Worm (Caenorhabditis elegans): ENCODE results near the gene cdr-3.
"Not testable (repeated sequence)": the region's sequence is repeated elsewhere in the genome, so short reads cannot be mapped to it uniquely, and the experiment has no call there.

cdr-3 gene

DNA sequence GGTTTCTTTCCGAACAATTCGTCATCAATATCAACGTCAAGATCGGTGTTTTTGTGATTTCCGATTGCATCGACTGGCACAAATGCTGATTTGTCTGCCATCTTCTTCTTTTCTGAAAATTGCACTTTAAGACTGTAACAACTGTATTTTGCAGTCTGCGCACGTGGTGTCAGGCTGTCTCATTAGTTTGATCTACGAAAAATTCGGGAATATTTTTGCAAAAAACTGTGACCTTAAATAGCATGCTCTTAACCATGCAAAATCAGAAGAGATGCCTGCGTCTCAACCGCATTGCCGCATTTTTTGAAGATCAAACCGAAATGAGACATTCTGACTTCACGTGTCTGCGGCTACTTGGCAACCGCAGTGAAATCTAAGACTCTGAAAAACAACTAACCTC lies 15.8 kb downstream of the cdr-3 start, which contains the start of gene K01D12.7:
Gene K01D12.7, minus strand, starts transcription at position 101 of the 400 bp plus-strand sequence.
- TF ChIP-seq tab-1 (GFP tag; IDR thresholded peaks at IDR 0.05) = no peak
- TF ChIP-seq ztf-23 (GFP tag; IDR thresholded peaks at IDR 0.05) = no peak
- no peak for TF ChIP-seq cog-1 (tag; optimal IDR thresholded peaks at IDR 0.05)
- TF ChIP-seq ref-1 (GFP tag; conservative IDR thresholded peaks at IDR 0.05) = no peak
- TF ChIP-seq med-1 (GFP tag; optimal IDR thresholded peaks at IDR 0.05; ENCODE audit: insufficient read depth) = no peak
- no peak for TF ChIP-seq ztf-29 (GFP tag; IDR thresholded peaks at IDR 0.05)
- no peak for TF ChIP-seq T22C8.4 (GFP tag; IDR thresholded peaks at IDR 0.05)
- TF ChIP-seq klf-2 (GFP tag; conservative IDR thresholded peaks at IDR 0.05) = no peak
- TF ChIP-seq flt-1 (GFP tag; IDR thresholded peaks at IDR 0.05) = no peak

ce11 chrV:12400677-12401236 lies 16.4 kb downstream of the cdr-3 start, which contains the start of the genes K01D12.20 and miga-1:
Gene K01D12.20, minus strand, starts transcription at chrV:12400814.
Gene miga-1, minus strand, starts transcription at chrV:12400859.
- TF ChIP-seq ztf-29 (GFP tag; IDR thresholded peaks at IDR 0.05) = no peak
- TF ChIP-seq cog-1 (tag; optimal IDR thresholded peaks at IDR 0.05) = no peak
- TF ChIP-seq flt-1 (GFP tag; IDR thresholded peaks at IDR 0.05) = no peak
- no peak for TF ChIP-seq ref-1 (GFP tag; conservative IDR thresholded peaks at IDR 0.05)

- TF ChIP-seq ztf-29 (GFP tag; IDR thresholded peaks at IDR 0.05) = no peak
- no peak for TF ChIP-seq cog-1 (tag; optimal IDR thresholded peaks at IDR 0.05)
- no peak for TF ChIP-seq ref-1 (GFP tag; conservative IDR thresholded peaks at IDR 0.05)
- no peak for TF ChIP-seq ztf-23 (GFP tag; IDR thresholded peaks at IDR 0.05)
- TF ChIP-seq tab-1 (GFP tag; IDR thresholded peaks at IDR 0.05) = no peak
- no peak for TF ChIP-seq klf-2 (GFP tag; conservative IDR thresholded peaks at IDR 0.05)
- no peak for TF ChIP-seq med-1 (GFP tag; optimal IDR thresholded peaks at IDR 0.05; ENCODE audit: insufficient read depth)
- TF ChIP-seq T22C8.4 (GFP tag; IDR thresholded peaks at IDR 0.05) = no peak
- TF ChIP-seq flt-1 (GFP tag; IDR thresholded peaks at IDR 0.05) = no peak
These were observed 19.6 kb downstream of the cdr-3 start, which contains the start of gene K01D12.5 for ce11 chrV:12397545-12397944. Gene K01D12.5, plus strand, starts transcription at chrV:12397845.

- TF ChIP-seq flt-1 (GFP tag; IDR thresholded peaks at IDR 0.05) (no peak), ref-1 (GFP tag; conservative IDR thresholded peaks at IDR 0.05) (no peak), ztf-23 (GFP tag; IDR thresholded peaks at IDR 0.05) (no peak), klf-2 (GFP tag; conservative IDR thresholded peaks at IDR 0.05) (no peak), tab-1 (GFP tag; IDR thresholded peaks at IDR 0.05) (no peak), cog-1 (tag; optimal IDR thresholded peaks at IDR 0.05) (no peak), T22C8.4 (GFP tag; IDR thresholded peaks at IDR 0.05) (no peak), med-1 (GFP tag; optimal IDR thresholded peaks at IDR 0.05; ENCODE audit: insufficient read depth) (no peak), ztf-29 (GFP tag; IDR thresholded peaks at IDR 0.05) (no peak)
These were observed 21.5 kb downstream of the cdr-3 start, which contains the start of gene twk-14 for ce11 chrV:12395699-12396098. Gene twk-14, minus strand, starts transcription at chrV:12395706.

ce11 chrV:12386154-12386553 lies 31.0 kb downstream of the cdr-3 start, which contains the start of gene K01D12.15:
Gene K01D12.15, plus strand, starts transcription at chrV:12386454.
- no peak for TF ChIP-seq T22C8.4 (GFP tag; IDR thresholded peaks at IDR 0.05)

- no peak for TF ChIP-seq cog-1 (tag; optimal IDR thresholded peaks at IDR 0.05)
- no peak for TF ChIP-seq klf-2 (GFP tag; conservative IDR thresholded peaks at IDR 0.05)
- TF ChIP-seq tab-1 (GFP tag; IDR thresholded peaks at IDR 0.05) = no peak
- no peak for TF ChIP-seq ztf-29 (GFP tag; IDR thresholded peaks at IDR 0.05)
- TF ChIP-seq med-1 (GFP tag; optimal IDR thresholded peaks at IDR 0.05; ENCODE audit: insufficient read depth) = no peak
- TF ChIP-seq ref-1 (GFP tag; conservative IDR thresholded peaks at IDR 0.05) = no peak
- no peak for TF ChIP-seq ztf-23 (GFP tag; IDR thresholded peaks at IDR 0.05)
- TF ChIP-seq flt-1 (GFP tag; IDR thresholded peaks at IDR 0.05) = no peak
- TF ChIP-seq T22C8.4 (GFP tag; IDR thresholded peaks at IDR 0.05) = no peak
These were observed 39.9 kb downstream of the cdr-3 start, which contains the start of gene K01D12.1 for ce11 chrV:12377256-12377655. Gene K01D12.1, plus strand, starts transcription at chrV:12377556.

DNA sequence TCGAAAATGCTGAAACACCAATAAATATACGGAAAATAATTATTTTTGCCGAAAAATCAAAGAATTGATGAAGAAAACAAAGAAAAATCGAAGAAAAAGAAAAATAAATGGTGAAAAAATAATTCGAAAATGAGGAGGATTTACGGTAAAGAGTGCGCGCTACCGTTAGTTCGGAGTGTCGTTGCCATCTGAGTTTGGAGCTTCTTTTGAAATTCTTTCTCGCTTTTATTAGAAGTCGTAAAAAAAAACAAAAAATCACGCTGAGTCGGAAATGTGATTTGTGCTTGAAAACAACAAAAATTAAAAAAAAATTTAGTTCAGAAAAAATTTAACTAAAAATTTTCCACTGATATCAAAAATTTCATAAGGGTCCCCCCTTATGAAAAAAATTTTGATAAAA lies 42.9 kb downstream of the cdr-3 start, which contains the start of gene F23H12.10:
Gene F23H12.10, minus strand, starts transcription at position 12 of the 400 bp plus-strand sequence.
- TF ChIP-seq tab-1, T22C8.4, flt-1 (GFP tag; IDR thresholded peaks at IDR 0.05): not testable (repeated sequence)

DNA sequence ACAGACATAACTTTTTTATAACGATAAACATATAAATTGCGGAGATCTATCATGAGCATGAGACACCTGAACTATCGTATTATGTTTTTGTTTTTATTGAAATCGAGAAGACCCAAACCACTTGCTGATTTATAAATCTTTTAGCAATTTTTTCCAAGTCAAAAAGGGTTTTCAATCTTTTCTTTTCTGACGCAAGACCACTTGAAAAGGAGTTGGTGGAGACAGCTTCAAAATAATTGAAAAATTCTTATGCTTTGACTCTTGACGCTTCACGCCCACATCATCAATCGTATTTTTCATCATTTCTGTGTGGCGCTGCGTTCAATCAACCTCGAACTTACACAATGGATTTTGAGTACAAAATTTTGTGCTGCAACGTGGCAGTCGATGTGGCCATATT lies 45.8 kb downstream of the cdr-3 start, which contains the start of gene F23H12.7:
Gene F23H12.7, plus strand, starts transcription at position 301 of the 400 bp plus-strand sequence.
- TF ChIP-seq cog-1 (tag; optimal IDR thresholded peaks at IDR 0.05) (no peak), klf-2 (GFP tag; conservative IDR thresholded peaks at IDR 0.05) (no peak), med-1 (GFP tag; optimal IDR thresholded peaks at IDR 0.05; ENCODE audit: insufficient read depth) (no peak), T22C8.4 (GFP tag; IDR thresholded peaks at IDR 0.05) (no peak), ref-1 (GFP tag; conservative IDR thresholded peaks at IDR 0.05) (no peak), flt-1 (GFP tag; IDR thresholded peaks at IDR 0.05) (no peak)

ce11 chrV:12369437-12369836 lies 47.7 kb downstream of the cdr-3 start, which contains the start of gene gcy-13:
Gene gcy-13, minus strand, starts transcription at chrV:12369537.
- no peak for TF ChIP-seq klf-2 (GFP tag; conservative IDR thresholded peaks at IDR 0.05)
- TF ChIP-seq flt-1 (GFP tag; IDR thresholded peaks at IDR 0.05) = no peak
- no peak for TF ChIP-seq ref-1 (GFP tag; conservative IDR thresholded peaks at IDR 0.05)
- TF ChIP-seq med-1 (GFP tag; optimal IDR thresholded peaks at IDR 0.05; ENCODE audit: insufficient read depth) = no peak
- no peak for TF ChIP-seq ztf-23 (GFP tag; IDR thresholded peaks at IDR 0.05)
- no peak for TF ChIP-seq ztf-29 (GFP tag; IDR thresholded peaks at IDR 0.05)
- TF ChIP-seq cog-1 (tag; optimal IDR thresholded peaks at IDR 0.05) = no peak
- no peak for TF ChIP-seq T22C8.4 (GFP tag; IDR thresholded peaks at IDR 0.05)
